Fruit fly (Drosophila melanogaster) whole organism, embryonic: ENCODE results near the gene CG42324.
A peak's percentile ranks its signal among the peaks of the same experiment; 100 is the strongest.

Experiments
- CG1024 ChIP-seq: fragments of 200-800 bp; sonication (Bioruptor generic); IDR thresholded peaks from 2 replicates; pipeline ENCODE4 v1.3.6; 2022; ENCODE audit warnings: missing biosample characterization, missing genetic modification characterization
- CG11093 ChIP-seq: fragments of 200-800 bp; sonication (Bioruptor generic); IDR thresholded peaks from 3 replicates; pipeline ENCODE4 v1.3.6; 2022; ENCODE audit warnings: missing biosample characterization, missing genetic modification characterization
- CG11398 ChIP-seq: fragments of 200-800 bp; sonication (Bioruptor generic); optimal IDR thresholded peaks from 2 replicates; lab custom pipeline; 2016; ENCODE audit warnings: missing biosample characterization, missing genetic modification characterization
- CG11695 ChIP-seq: fragments of 200-800 bp; sonication (Bioruptor generic); IDR thresholded peaks from 3 replicates; pipeline ENCODE4 v1.3.6; 2022; ENCODE audit warnings: missing biosample characterization, missing genetic modification characterization
- CG12071 ChIP-seq: fragments of 200-800 bp; sonication (Bioruptor generic); optimal IDR thresholded peaks from 3 replicates; lab custom pipeline; 2018; ENCODE audit warnings: missing biosample characterization, mild to moderate bottlenecking, missing genetic modification characterization
- CG14050 ChIP-seq: fragments of 200-800 bp; sonication (Bioruptor generic); IDR thresholded peaks from 3 replicates; pipeline ENCODE4 v1.3.6; 2022; ENCODE audit warnings: missing biosample characterization, missing genetic modification characterization
- CG15269 ChIP-seq: fragments of 200-800 bp; sonication (Bioruptor generic); optimal IDR thresholded peaks from 2 replicates; lab custom pipeline; 2018; ENCODE audit warnings: missing biosample characterization, mild to moderate bottlenecking, missing genetic modification characterization, moderate library complexity
- CG17361 ChIP-seq: fragments of 200-800 bp; sonication (Bioruptor generic); IDR thresholded peaks from 3 replicates; pipeline ENCODE4 v1.3.6; 2022; ENCODE audit warnings: missing biosample characterization, missing genetic modification characterization
- CG17385 ChIP-seq: fragments of 200-800 bp; sonication (Bioruptor generic); optimal IDR thresholded peaks from 3 replicates; lab custom pipeline; 2018; ENCODE audit warnings: missing biosample characterization, mild to moderate bottlenecking, missing genetic modification characterization
- CG30403 ChIP-seq: fragments of 200-800 bp; sonication (Bioruptor generic); optimal IDR thresholded peaks from 3 replicates; lab custom pipeline; 2016; ENCODE audit warnings: missing biosample characterization, missing genetic modification characterization
- CG33557 ChIP-seq: fragments of 200-800 bp; sonication (Bioruptor generic); optimal IDR thresholded peaks from 2 replicates; lab custom pipeline; 2019; ENCODE audit warnings: missing biosample characterization, mild to moderate bottlenecking, missing genetic modification characterization, moderate library complexity
- CG43689 ChIP-seq: fragments of 200-800 bp; sonication (Bioruptor generic); IDR thresholded peaks from 2 replicates; pipeline ENCODE4 v1.3.6; 2022; ENCODE audit warnings: missing biosample characterization, missing genetic modification characterization
- CG4730 ChIP-seq: fragments of 200-800 bp; sonication (Bioruptor generic); IDR thresholded peaks from 2 replicates; pipeline ENCODE4 v1.3.6; 2022; ENCODE audit warnings: missing biosample characterization, missing genetic modification characterization
- CG5245 ChIP-seq: fragments of 200-800 bp; sonication (Bioruptor generic); optimal IDR thresholded peaks from 3 replicates; lab custom pipeline; 2016; ENCODE audit warnings: missing biosample characterization, missing genetic modification characterization
- CG6175 ChIP-seq: fragments of 200-800 bp; sonication (Bioruptor generic); IDR thresholded peaks from 3 replicates; pipeline ENCODE4 v1.3.6; 2022; ENCODE audit warnings: missing biosample characterization, missing genetic modification characterization
- CG6813 ChIP-seq: fragments of 200-800 bp; sonication (Bioruptor generic); optimal IDR thresholded peaks from 2 replicates; lab custom pipeline; 2017; ENCODE audit warnings: missing biosample characterization, missing genetic modification characterization, mild to moderate bottlenecking, moderate library complexity, missing genetic modification reagents
- CG8388 ChIP-seq: fragments of 200-800 bp; sonication (Bioruptor generic); optimal IDR thresholded peaks from 2 replicates; lab custom pipeline; 2019; ENCODE audit warnings: missing biosample characterization, mild to moderate bottlenecking, missing genetic modification characterization, moderate library complexity
- Dbx ChIP-seq: fragments of 200-800 bp; sonication (Bioruptor generic); IDR thresholded peaks from 3 replicates; pipeline ENCODE4 v1.3.6; 2022; ENCODE audit warnings: missing biosample characterization, missing genetic modification characterization
- Dip2 ChIP-seq: fragments of 200-800 bp; sonication (Bioruptor generic); IDR thresholded peaks from 2 replicates; pipeline ENCODE4 v1.3.6; 2022; ENCODE audit warnings: missing biosample characterization, missing genetic modification characterization
- Drgx ChIP-seq: fragments of 200-800 bp; sonication (Bioruptor generic); IDR thresholded peaks from 2 replicates; pipeline ENCODE4 v1.3.6; 2022; ENCODE audit warnings: missing biosample characterization, missing genetic modification characterization
- GATAe ChIP-seq: fragments of 200-800 bp; sonication (Bioruptor generic); conservative IDR thresholded peaks from 2 replicates; pipeline ENCODE4 v1.3.6; 2022; ENCODE audit warnings: missing biosample characterization, missing genetic modification characterization
- Hmr ChIP-seq: fragments of 200-800 bp; sonication (Bioruptor generic); optimal IDR thresholded peaks from 3 replicates; lab custom pipeline; 2017; ENCODE audit warnings: mild to moderate bottlenecking, missing biosample characterization, missing genetic modification reagents, missing genetic modification characterization
- MBD-R2 ChIP-seq: fragments of 200-800 bp; sonication (Bioruptor generic); IDR thresholded peaks from 2 replicates; pipeline ENCODE4 v1.3.6; 2022; ENCODE audit warnings: missing biosample characterization, missing genetic modification characterization
- NC2α ChIP-seq: fragments of 200-800 bp; sonication (Bioruptor generic); optimal IDR thresholded peaks from 2 replicates; lab custom pipeline; 2016; ENCODE audit warnings: missing biosample characterization, missing genetic modification characterization
- Nf-YA ChIP-seq: fragments of 200-800 bp; sonication (Bioruptor generic); IDR thresholded peaks from 2 replicates; pipeline ENCODE4 v1.3.6; 2022; ENCODE audit warnings: missing biosample characterization, missing genetic modification characterization
- NfI ChIP-seq: fragments of 200-800 bp; sonication (Bioruptor generic); optimal IDR thresholded peaks from 3 replicates; lab custom pipeline; 2018; ENCODE audit warnings: missing biosample characterization, mild to moderate bottlenecking, missing genetic modification characterization, moderate library complexity
- Oli ChIP-seq: fragments of 200-800 bp; sonication (Bioruptor generic); optimal IDR thresholded peaks from 2 replicates; lab custom pipeline; 2018; ENCODE audit warnings: missing biosample characterization, mild to moderate bottlenecking, missing genetic modification characterization, moderate library complexity
- Ssrp ChIP-seq: fragments of 200-800 bp; sonication (Bioruptor generic); optimal IDR thresholded peaks from 2 replicates; lab custom pipeline; 2018; ENCODE audit warnings: missing biosample characterization, mild to moderate bottlenecking, missing genetic modification characterization, moderate library complexity
- al ChIP-seq: fragments of 200-800 bp; sonication (Bioruptor generic); IDR thresholded peaks from 2 replicates; pipeline ENCODE4 v1.3.6; 2022; ENCODE audit warnings: missing biosample characterization, missing genetic modification characterization
- chm ChIP-seq: fragments of 200-800 bp; sonication (Bioruptor generic); IDR thresholded peaks from 2 replicates; pipeline ENCODE4 v1.3.6; 2022; ENCODE audit warnings: missing biosample characterization, missing genetic modification characterization
- crol ChIP-seq: fragments of 200-800 bp; sonication (Bioruptor generic); IDR thresholded peaks from 2 replicates; pipeline ENCODE4 v1.3.6; 2022; ENCODE audit warnings: missing biosample characterization, missing genetic modification characterization
- dati ChIP-seq: fragments of 200-800 bp; sonication (Bioruptor generic); IDR thresholded peaks from 2 replicates; pipeline ENCODE4 v1.3.6; 2022; ENCODE audit warnings: missing biosample characterization, missing genetic modification characterization
- exex ChIP-seq: fragments of 200-800 bp; sonication (Bioruptor generic); optimal IDR thresholded peaks from 4 replicates; lab custom pipeline; 2018; ENCODE audit warnings: missing biosample characterization, mild to moderate bottlenecking, missing genetic modification characterization, moderate library complexity
- fd96Cb ChIP-seq: fragments of 200-800 bp; sonication (Bioruptor generic); optimal IDR thresholded peaks from 2 replicates; lab custom pipeline; 2018; ENCODE audit warnings: missing biosample characterization, mild to moderate bottlenecking, missing genetic modification characterization, moderate library complexity
- hth ChIP-seq: fragments of >200 bp; optimal IDR thresholded peaks from 2 replicates; lab custom pipeline; 2017; ENCODE audit warnings: inconsistent platforms
- jigr1 ChIP-seq: fragments of 200-800 bp; sonication (Bioruptor generic); IDR thresholded peaks from 3 replicates; pipeline ENCODE4 v1.3.6; 2022; ENCODE audit warnings: missing biosample characterization, missing genetic modification characterization
- nmo ChIP-seq: fragments of 200-800 bp; sonication (Bioruptor generic); optimal IDR thresholded peaks from 2 replicates; lab custom pipeline; 2018; ENCODE audit warnings: missing biosample characterization, mild to moderate bottlenecking, missing genetic modification characterization, moderate library complexity
- org-1 ChIP-seq: fragments of 200-800 bp; sonication (Bioruptor generic); optimal IDR thresholded peaks from 2 replicates; lab custom pipeline; 2017; ENCODE audit warnings: missing biosample characterization, missing genetic modification characterization
- pan ChIP-seq, 4 experiments: fragments of >200 bp in 3 of 4; fragments of 200-800 bp in 1 of 4; sonication (Bioruptor generic) in 1 of 4; optimal IDR thresholded peaks in 3 of 4; IDR thresholded peaks in 1 of 4; 2 replicates each; pipeline versions ENCODE4 v1.3.6 to Lab custom; 2017 to 2022; ENCODE audit warnings: missing biosample characterization in 2 of 4, missing genetic modification characterization in 2 of 4, mixed read lengths in 1 of 4
- pita ChIP-seq: fragments of 200-800 bp; sonication (Bioruptor generic); optimal IDR thresholded peaks from 2 replicates; lab custom pipeline; 2017; ENCODE audit warnings: missing biosample characterization, mild to moderate bottlenecking, missing genetic modification characterization
- pum ChIP-seq: fragments of 200-800 bp; sonication (Bioruptor generic); optimal IDR thresholded peaks from 2 replicates; lab custom pipeline; 2016; ENCODE audit warnings: missing biosample characterization, missing genetic modification characterization
- pzg ChIP-seq: fragments of 200-800 bp; sonication (Bioruptor generic); optimal IDR thresholded peaks from 3 replicates; lab custom pipeline; 2018; ENCODE audit warnings: missing biosample characterization, mild to moderate bottlenecking, missing genetic modification characterization, moderate library complexity
- ranshi ChIP-seq: fragments of 200-800 bp; sonication (Bioruptor generic); IDR thresholded peaks from 2 replicates; pipeline ENCODE4 v1.3.6; 2022; ENCODE audit warnings: missing biosample characterization, missing genetic modification characterization
- salm ChIP-seq: fragments of 200-800 bp; sonication (Bioruptor generic); optimal IDR thresholded peaks from 2 replicates; lab custom pipeline; 2018; ENCODE audit warnings: missing biosample characterization, mild to moderate bottlenecking, missing genetic modification characterization
- sens ChIP-seq: fragments of 200-800 bp; sonication (Bioruptor generic); peaks from one replicate; lab custom pipeline; 2016; ENCODE audit warnings: missing biosample characterization, missing genetic modification characterization
- sqz ChIP-seq: fragments of 200-800 bp; sonication (Bioruptor generic); optimal IDR thresholded peaks from 3 replicates; lab custom pipeline; 2018; ENCODE audit warnings: missing biosample characterization, mild to moderate bottlenecking, missing genetic modification characterization
- tin ChIP-seq: fragments of 200-800 bp; sonication (Bioruptor generic); optimal IDR thresholded peaks from 3 replicates; lab custom pipeline; 2016; ENCODE audit warnings: missing biosample characterization, missing genetic modification characterization
- twi ChIP-seq: fragments of 200-800 bp; optimal IDR thresholded peaks from 2 replicates; lab custom pipeline; 2019; ENCODE audit warnings: missing biosample characterization, mild to moderate bottlenecking, missing genetic modification characterization, moderate library complexity
- vvl ChIP-seq: fragments of 200-800 bp; sonication (Bioruptor generic); IDR thresholded peaks from 2 replicates; pipeline ENCODE4 v1.3.6; 2022; ENCODE audit warnings: missing biosample characterization, missing genetic modification characterization
- zen ChIP-seq: fragments of 200-800 bp; sonication (Bioruptor generic); optimal IDR thresholded peaks from 3 replicates; lab custom pipeline; 2018; ENCODE audit warnings: missing biosample characterization, mild to moderate bottlenecking, missing genetic modification characterization, moderate library complexity

Gene CG42324

DNA sequence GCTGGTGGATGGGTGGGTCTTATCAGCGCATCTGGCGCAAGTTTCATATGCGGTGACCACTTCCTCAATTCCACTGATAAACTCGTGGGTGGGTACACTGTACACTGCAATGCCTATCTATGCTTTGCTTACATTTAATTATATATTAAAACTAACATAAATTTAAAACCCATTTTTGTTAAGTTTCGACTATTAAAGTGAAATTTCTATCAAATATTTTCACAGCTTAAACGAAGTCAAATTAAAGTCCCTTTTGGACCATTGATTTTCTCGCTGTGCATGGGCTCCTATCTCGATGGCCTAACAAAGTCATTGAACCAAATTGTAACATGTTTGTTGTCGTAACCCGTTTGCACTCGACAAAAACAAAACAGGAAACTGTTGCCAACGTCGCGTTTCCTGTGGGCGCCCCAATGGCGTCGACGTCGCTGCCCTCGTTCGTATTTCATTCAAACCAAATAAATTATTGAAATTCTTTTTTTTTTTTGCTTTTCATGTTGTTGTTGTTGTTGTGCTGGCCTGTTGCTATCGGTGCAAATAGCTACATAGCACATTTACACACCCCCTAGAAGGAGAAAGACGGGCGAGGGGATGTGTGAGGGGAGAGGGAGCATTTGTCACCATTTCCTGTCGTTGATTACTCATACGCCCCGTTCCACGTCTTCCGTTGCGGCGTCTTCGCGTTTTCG, 39.4 kb upstream of the CG42324 start (continued):
- TF ChIP-seq pita = no peak
- peak; percentile 91 for TF ChIP-seq Oli (tag; lab: Kevin White, UChicago)
- peak; percentile 57; the same call in 1 of the 2 replicates for TF ChIP-seq chm (GFP tag; lab: Robert Waterston, UW)
- peak; percentile 73 for TF ChIP-seq Drgx (GFP tag; lab: Robert Waterston, UW)
- peak; percentile 76 for TF ChIP-seq CG4730 (GFP tag; lab: Robert Waterston, UW)
- TF ChIP-seq vvl (GFP tag; lab: Robert Waterston, UW) = peak; percentile 91
- TF ChIP-seq CG6175 = peak; percentile 36; the same call in 1 of the 3 replicates
- TF ChIP-seq al (GFP tag; lab: Robert Waterston, UW) = peak; percentile 82
- TF ChIP-seq CG11398 (GFP tag; lab: Kevin White, UChicago) = no peak
- no peak for TF ChIP-seq hth (lab: Kevin White, UChicago)
- peak; percentile 75 for TF ChIP-seq salm
- peak; percentile 50 for TF ChIP-seq CG5245 (GFP tag; lab: Kevin White, UChicago)
- peak; percentile 82 for TF ChIP-seq CG11695 (GFP tag; lab: Robert Waterston, UW)
- TF ChIP-seq jigr1 (GFP tag; lab: Robert Waterston, UW) = no peak
- TF ChIP-seq Nf-YA (GFP tag; lab: Robert Waterston, UW) = peak; percentile 78
- no peak for TF ChIP-seq pzg (GFP tag; lab: Kevin White, UChicago)
- peak; percentile 84 for TF ChIP-seq Dbx (GFP tag; lab: Robert Waterston, UW)
- peak; percentile 71 for TF ChIP-seq tin (GFP tag; lab: Kevin White, UChicago)
- peak; percentile 84 for TF ChIP-seq ranshi (GFP tag; lab: Robert Waterston, UW)
- no peak for TF ChIP-seq pan (optimal IDR thresholded peaks at IDR 0.05; lab: Kevin White, UChicago)
- peak in 1 of 2 experiments; percentile 88 for TF ChIP-seq pan (GFP tag; optimal IDR thresholded peaks at IDR 0.05 in 1 of 2, IDR thresholded peaks at IDR 0.05 in 1 of 2)
- peak; percentile 73 for TF ChIP-seq CG8388 (GFP tag; lab: Kevin White, UChicago)
- no peak for TF ChIP-seq Dip2 (GFP tag; lab: Robert Waterston, UW)
- TF ChIP-seq CG33557 = no peak
- TF ChIP-seq dati (GFP tag; lab: Robert Waterston, UW) = peak; percentile 36; the same call in 1 of the 2 replicates
- peak; percentile 60 for TF ChIP-seq CG43689 (GFP tag; lab: Robert Waterston, UW)
- TF ChIP-seq Hmr = peak; percentile 87
- peak; percentile 51 for TF ChIP-seq sqz
- peak; percentile 75 for TF ChIP-seq CG6813 (GFP tag; lab: Kevin White, UChicago)
- TF ChIP-seq CG1024 (GFP tag; lab: Robert Waterston, UW) = peak; percentile 73
- peak; percentile 70 for TF ChIP-seq CG12071 (GFP tag; lab: Kevin White, UChicago)
- peak; percentile 55 for TF ChIP-seq zen (tag; lab: Kevin White, UChicago)
- peak; percentile 38 for TF ChIP-seq exex (tag; lab: Kevin White, UChicago)
- peak; percentile 73; the same call in 1 of the 2 replicates for TF ChIP-seq MBD-R2 (GFP tag; lab: Robert Waterston, UW)
- TF ChIP-seq nmo = peak; percentile 86
- TF ChIP-seq CG17361 (GFP tag; lab: Robert Waterston, UW) = peak; percentile 86
- peak; percentile 90 for TF ChIP-seq CG15269 (tag; lab: Kevin White, UChicago)
- TF ChIP-seq GATAe (GFP tag; lab: Robert Waterston, UW) = peak; percentile 93
- TF ChIP-seq org-1 (GFP tag; lab: Kevin White, UChicago) = peak; percentile 75
- TF ChIP-seq CG14050 (GFP tag; lab: Robert Waterston, UW) = peak; percentile 83
- peak; percentile 7 for TF ChIP-seq pum (GFP tag; lab: Kevin White, UChicago)
- TF ChIP-seq CG30403 (GFP tag; lab: Kevin White, UChicago) = peak; percentile 81
- TF ChIP-seq NfI (GFP tag; lab: Kevin White, UChicago) = peak; percentile 75
- TF ChIP-seq CG11093 (GFP tag; lab: Robert Waterston, UW) = peak; percentile 70; the same call in 2 of the 3 replicates
- TF ChIP-seq crol (GFP tag; lab: Robert Waterston, UW) = peak; percentile 79
- peak; percentile 73 for TF ChIP-seq fd96Cb (tag; lab: Kevin White, UChicago)
- peak; percentile 78 for TF ChIP-seq Ssrp (tag; lab: Kevin White, UChicago)
- TF ChIP-seq CG17385 (GFP tag; lab: Kevin White, UChicago) = peak; percentile 86
- peak; percentile 60 for TF ChIP-seq twi (tag; lab: Kevin White, UChicago)
- no peak for TF ChIP-seq NC2α (GFP tag; lab: Kevin White, UChicago)
- TF ChIP-seq sens (GFP tag; lab: Kevin White, UChicago) = peak; percentile 92
